Fruit fly (Drosophila melanogaster): ENCODE measurements around the gene Hcf.

- TF ChIP-seq CG9948 (tag; optimal IDR thresholded peaks at IDR 0.05) (no peak), rn (GFP tag; IDR thresholded peaks at IDR 0.05) (no peak), gl (tag; optimal IDR thresholded peaks at IDR 0.05) (no peak), EcR (GFP tag; optimal IDR thresholded peaks at IDR 0.05) (no peak), Snoo (tag; optimal IDR thresholded peaks at IDR 0.05) (no peak)
These were observed 36.3 kb downstream of the Hcf start for dm6 chr4:395869-396568.
